Worm (Caenorhabditis elegans): ENCODE data around the gene F20G2.2.
A peak's percentile ranks its signal among the peaks of the same experiment; 100 is the strongest.

F20G2.2 gene

DNA sequence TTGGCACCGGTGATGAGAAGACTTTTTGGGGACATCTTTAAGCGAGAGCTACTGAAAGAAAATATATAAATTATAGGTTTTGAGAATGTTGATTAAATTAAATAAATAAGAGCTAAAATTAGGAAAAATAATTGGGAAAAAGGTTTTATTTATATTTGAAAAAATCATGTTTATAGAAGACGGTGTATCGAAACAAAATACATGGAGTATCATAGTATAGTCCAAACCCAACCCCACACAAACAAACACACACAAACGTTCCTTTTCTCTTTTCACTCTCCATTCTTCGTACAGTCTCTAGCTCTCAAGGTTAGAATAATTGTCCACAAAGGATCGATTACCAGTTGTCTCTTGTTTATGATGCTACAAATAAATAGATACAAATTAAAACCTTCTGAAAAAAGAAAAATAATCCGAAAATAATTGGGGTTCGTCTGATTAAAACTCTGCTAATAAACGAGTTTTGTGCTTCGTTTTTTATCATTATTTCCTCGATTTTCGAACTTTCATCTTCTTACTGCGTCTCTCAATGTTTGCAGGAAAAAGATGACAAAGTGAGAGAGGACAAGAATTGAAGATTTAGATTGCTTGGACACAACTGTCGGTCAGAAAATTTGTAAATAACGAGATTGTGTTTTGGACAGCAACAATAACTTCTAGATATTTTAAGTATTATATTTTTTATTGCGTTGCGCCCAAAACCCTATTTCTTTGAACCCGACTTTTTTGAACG is at the start of gene F20G2.2:
Gene F20G2.2 (minus strand): TSS at position 51 of the 733 bp plus-strand sequence.
- TF ChIP-seq T22C8.4 (GFP tag; IDR thresholded peaks at IDR 0.05) (no peak), klf-2 (GFP tag; conservative IDR thresholded peaks at IDR 0.05) (no peak), cog-1 (tag; optimal IDR thresholded peaks at IDR 0.05) (no peak), tab-1 (GFP tag; IDR thresholded peaks at IDR 0.05) (no peak), flt-1 (GFP tag; IDR thresholded peaks at IDR 0.05) (no peak), ztf-29 (GFP tag; IDR thresholded peaks at IDR 0.05) (no peak), ztf-23 (GFP tag; IDR thresholded peaks at IDR 0.05) (no peak), ref-1 (GFP tag; conservative IDR thresholded peaks at IDR 0.05) (no peak), med-1 (GFP tag; optimal IDR thresholded peaks at IDR 0.05; ENCODE audit: insufficient read depth) (no peak)

ce11 chrV:13803902-13804301 is 47.7 kb upstream of the F20G2.2 start, which contains the start of gene swan-2:
Gene swan-2 (minus strand): TSS chrV:13804281.
- TF ChIP-seq ztf-23 (GFP tag; IDR thresholded peaks at IDR 0.05) (no peak), ref-1 (GFP tag; conservative IDR thresholded peaks at IDR 0.05) (no peak), tab-1 (GFP tag; IDR thresholded peaks at IDR 0.05) (no peak), ztf-29 (GFP tag; IDR thresholded peaks at IDR 0.05) (no peak), med-1 (GFP tag; optimal IDR thresholded peaks at IDR 0.05; ENCODE audit: insufficient read depth) (no peak), klf-2 (GFP tag; conservative IDR thresholded peaks at IDR 0.05) (no peak), flt-1 (GFP tag; IDR thresholded peaks at IDR 0.05) (no peak), T22C8.4 (GFP tag; IDR thresholded peaks at IDR 0.05) (no peak), cog-1 (tag; optimal IDR thresholded peaks at IDR 0.05) (no peak)

ce11 chrV:13799190-13799589 is 43.0 kb upstream of the F20G2.2 start:
- TF ChIP-seq ref-1 (GFP tag; conservative IDR thresholded peaks at IDR 0.05) (no peak), flt-1 (GFP tag; IDR thresholded peaks at IDR 0.05) (no peak), klf-2 (GFP tag; conservative IDR thresholded peaks at IDR 0.05) (no peak), med-1 (GFP tag; optimal IDR thresholded peaks at IDR 0.05; ENCODE audit: insufficient read depth) (no peak), ztf-29 (GFP tag; IDR thresholded peaks at IDR 0.05) (no peak), tab-1 (GFP tag; IDR thresholded peaks at IDR 0.05) (no peak), T22C8.4 (GFP tag; IDR thresholded peaks at IDR 0.05) (no peak), cog-1 (tag; optimal IDR thresholded peaks at IDR 0.05) (no peak)

DNA sequence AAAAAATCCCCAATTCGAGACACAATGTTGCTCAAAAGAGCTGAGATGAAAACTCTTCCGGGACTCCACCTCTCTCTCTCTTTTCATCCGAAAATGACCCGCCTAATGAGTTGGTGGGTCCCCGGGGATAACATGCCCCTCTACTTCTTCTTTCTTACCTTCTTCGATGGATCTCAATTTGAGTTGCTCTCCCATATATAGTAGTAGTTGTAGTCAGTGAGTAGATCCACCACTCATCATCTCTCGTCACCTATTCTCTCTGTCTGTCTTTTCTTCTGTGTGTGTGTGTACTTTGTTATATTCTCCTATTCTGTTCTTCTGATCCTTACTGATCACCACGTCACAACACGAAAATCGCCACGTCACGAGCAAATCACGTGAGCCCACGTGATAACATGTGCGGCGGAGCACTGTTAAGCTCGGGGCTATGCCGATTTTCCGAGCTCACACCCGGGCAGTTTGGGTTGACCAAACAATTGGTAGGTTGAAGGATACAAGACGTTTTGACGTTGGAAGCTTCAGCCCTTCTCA is 40.1 kb upstream of the F20G2.2 start, which contains the start of gene twk-32:
Gene twk-32 (plus strand): TSS at position 396 of the 531 bp plus-strand sequence.
- no peak for TF ChIP-seq tab-1 (GFP tag; IDR thresholded peaks at IDR 0.05)

DNA sequence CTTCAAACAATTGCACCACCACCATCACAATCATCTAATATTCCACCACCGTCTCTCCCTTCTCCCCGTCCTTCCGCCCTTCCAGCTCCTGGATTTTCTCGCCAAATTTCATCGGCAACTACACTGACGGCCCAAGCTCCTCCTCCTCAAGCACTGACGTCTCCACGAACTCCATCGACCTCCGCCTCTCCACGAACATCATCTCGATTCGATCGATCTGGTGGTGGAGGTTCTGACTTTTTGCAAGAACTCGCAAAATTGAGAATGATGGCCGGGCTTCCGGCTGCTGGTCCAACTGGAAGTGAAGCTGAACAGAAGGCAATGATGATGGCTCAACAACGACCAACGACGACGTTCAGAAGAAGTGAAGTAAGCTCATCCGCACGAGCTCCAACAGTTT is 37.8 kb upstream of the F20G2.2 start:
- no peak for TF ChIP-seq klf-2 (GFP tag; conservative IDR thresholded peaks at IDR 0.05)
- TF ChIP-seq med-1 (GFP tag; optimal IDR thresholded peaks at IDR 0.05; ENCODE audit: insufficient read depth) = no peak

DNA sequence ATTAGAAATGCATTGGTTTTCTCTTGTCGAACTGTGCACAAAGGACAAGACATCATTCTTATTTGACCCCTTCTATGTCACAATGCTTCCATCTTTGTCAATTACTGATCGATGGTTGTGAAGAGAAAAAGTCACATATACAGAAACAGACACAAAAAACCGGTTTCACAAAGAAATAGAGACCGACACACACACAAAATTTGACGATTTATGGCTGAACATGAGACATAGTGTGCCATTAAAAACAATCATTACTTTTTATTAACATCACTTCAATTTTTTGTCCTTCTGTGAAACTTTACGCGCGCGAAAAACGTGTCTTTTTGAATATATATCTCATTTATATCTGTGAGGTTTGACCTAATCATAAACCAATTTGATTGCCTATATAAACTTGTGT is 34.3 kb upstream of the F20G2.2 start:
- TF ChIP-seq klf-2 (GFP tag; conservative IDR thresholded peaks at IDR 0.05) = no peak
- TF ChIP-seq med-1 (GFP tag; optimal IDR thresholded peaks at IDR 0.05; ENCODE audit: insufficient read depth) = no peak

DNA sequence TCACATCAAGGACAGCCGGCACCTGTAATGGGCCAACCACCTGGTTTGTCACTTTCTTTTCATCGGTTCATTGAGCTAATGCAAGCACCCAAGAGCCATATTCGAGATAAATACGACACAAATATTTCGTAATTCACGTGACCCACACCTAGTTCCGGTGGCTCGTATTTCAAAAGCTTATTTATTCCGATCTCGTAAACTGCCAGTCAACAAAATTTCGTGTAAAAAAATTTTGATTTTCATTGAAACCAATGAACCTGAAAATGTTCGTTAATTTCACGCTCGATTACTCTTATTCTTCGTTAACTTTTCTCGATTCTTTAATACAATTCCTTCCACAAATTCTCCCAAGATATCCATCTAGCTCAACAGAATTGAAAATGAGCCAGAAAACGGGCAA is 33.9 kb upstream of the F20G2.2 start:
- no peak for TF ChIP-seq ztf-29 (GFP tag; IDR thresholded peaks at IDR 0.05)
- no peak for TF ChIP-seq T22C8.4 (GFP tag; IDR thresholded peaks at IDR 0.05)
- no peak for TF ChIP-seq med-1 (GFP tag; optimal IDR thresholded peaks at IDR 0.05; ENCODE audit: insufficient read depth)
- no peak for TF ChIP-seq tab-1 (GFP tag; IDR thresholded peaks at IDR 0.05)
- no peak for TF ChIP-seq klf-2 (GFP tag; conservative IDR thresholded peaks at IDR 0.05)
- no peak for TF ChIP-seq flt-1 (GFP tag; IDR thresholded peaks at IDR 0.05)
- TF ChIP-seq ref-1 (GFP tag; conservative IDR thresholded peaks at IDR 0.05) = no peak
- TF ChIP-seq ztf-23 (GFP tag; IDR thresholded peaks at IDR 0.05) = no peak
- TF ChIP-seq cog-1 (tag; optimal IDR thresholded peaks at IDR 0.05) = no peak

- peak; percentile 55; the same call in 1 of the 2 replicates for TF ChIP-seq T22C8.4 (GFP tag; IDR thresholded peaks at IDR 0.05)
- TF ChIP-seq med-1 (GFP tag; optimal IDR thresholded peaks at IDR 0.05; ENCODE audit: insufficient read depth) = no peak
- peak; percentile 82 for TF ChIP-seq cog-1 (tag; optimal IDR thresholded peaks at IDR 0.05)
- 0 out of 2 replicates have a peak, but pooled peaks have one; percentile 26 for TF ChIP-seq ztf-23 (GFP tag; IDR thresholded peaks at IDR 0.05)
- no peak for TF ChIP-seq klf-2 (GFP tag; conservative IDR thresholded peaks at IDR 0.05)
- no peak for TF ChIP-seq tab-1 (GFP tag; IDR thresholded peaks at IDR 0.05)
- peak; percentile 73 for TF ChIP-seq flt-1 (GFP tag; IDR thresholded peaks at IDR 0.05)
Measured at ce11 chrV:13789362-13789761, 33.2 kb upstream of the F20G2.2 start.

ce11 chrV:13787948-13788681 is 31.9 kb upstream of the F20G2.2 start:
- no peak for TF ChIP-seq ref-1 (GFP tag; conservative IDR thresholded peaks at IDR 0.05)
- TF ChIP-seq klf-2 (GFP tag; conservative IDR thresholded peaks at IDR 0.05) = no peak
- TF ChIP-seq flt-1 (GFP tag; IDR thresholded peaks at IDR 0.05) = no peak
- TF ChIP-seq T22C8.4 (GFP tag; IDR thresholded peaks at IDR 0.05) = no peak
- no peak for TF ChIP-seq cog-1 (tag; optimal IDR thresholded peaks at IDR 0.05)
- no peak for TF ChIP-seq ztf-29 (GFP tag; IDR thresholded peaks at IDR 0.05)
- TF ChIP-seq med-1 (GFP tag; optimal IDR thresholded peaks at IDR 0.05; ENCODE audit: insufficient read depth) = no peak
- TF ChIP-seq ztf-23 (GFP tag; IDR thresholded peaks at IDR 0.05) = no peak
- no peak for TF ChIP-seq tab-1 (GFP tag; IDR thresholded peaks at IDR 0.05)
